Worm (Caenorhabditis elegans) whole organism, late embryonic: ENCODE data around the gene ZK287.1.

Experiments used
- ama-1 ChIP-seq: fragments of 150-350 bp; optimal IDR thresholded peaks from 2 replicates; lab custom pipeline; 2014
- ceh-9 ChIP-seq: sonication (generic microtip); optimal IDR thresholded peaks from 2 replicates; lab custom pipeline; 2016; ENCODE audit warnings: mild to moderate bottlenecking, missing genetic modification characterization, inconsistent platforms, missing compliant biosample characterization
- elt-2 ChIP-seq: sonication (generic microtip); optimal IDR thresholded peaks from 2 replicates; lab custom pipeline; 2016; ENCODE audit warnings: missing genetic modification reagents, missing genetic modification characterization, missing compliant biosample characterization
- ets-4 ChIP-seq: sonication (generic microtip); optimal IDR thresholded peaks from 2 replicates; lab custom pipeline; 2016; ENCODE audit warnings: missing genetic modification characterization, missing compliant biosample characterization
- fax-1 ChIP-seq: sonication (generic microtip); optimal IDR thresholded peaks from 2 replicates; lab custom pipeline; 2016; ENCODE audit warnings: missing genotype, missing genetic modification characterization, missing compliant biosample characterization
- hlh-30 ChIP-seq: sonication (generic microtip); optimal IDR thresholded peaks from 2 replicates; lab custom pipeline; 2017; ENCODE audit warnings: antibody characterized with exemption, missing genetic modification characterization, missing compliant biosample characterization; ENCODE audit not compliant: insufficient read depth
- hlh-6 ChIP-seq: sonication (generic microtip); optimal IDR thresholded peaks from 2 replicates; lab custom pipeline; 2016; ENCODE audit warnings: missing genotype, missing genetic modification characterization, missing compliant biosample characterization
- lin-11 ChIP-seq: fragments of 200-800 bp; sonication (Bioruptor generic); optimal IDR thresholded peaks from 2 replicates; lab custom pipeline; 2018; ENCODE audit warnings: mild to moderate bottlenecking, missing genetic modification characterization, missing compliant biosample characterization
- nfya-1 ChIP-seq: sonication (generic microtip); optimal IDR thresholded peaks from 2 replicates; lab custom pipeline; 2017; ENCODE audit warnings: missing genetic modification characterization, mild to moderate bottlenecking, missing compliant biosample characterization, antibody characterized with exemption, moderate library complexity
- pax-1 ChIP-seq: fragments of 150-350 bp; optimal IDR thresholded peaks from 2 replicates; lab custom pipeline; 2014; ENCODE audit warnings: missing biosample characterization, missing genetic modification characterization
- pha-4 ChIP-seq: fragments of 150-350 bp; optimal IDR thresholded peaks from 2 replicates; lab custom pipeline; 2018; ENCODE audit warnings: missing biosample characterization, missing genetic modification reagents, missing genetic modification characterization
- sdc-2 ChIP-seq: sonication (generic microtip); optimal IDR thresholded peaks from 2 replicates; lab custom pipeline; 2016; ENCODE audit warnings: missing genotype, missing genetic modification characterization, missing compliant biosample characterization
- tbx-2 ChIP-seq: sonication (generic microtip); optimal IDR thresholded peaks from 2 replicates; lab custom pipeline; 2016; ENCODE audit warnings: missing genetic modification characterization, missing compliant biosample characterization
- ttx-3 ChIP-seq: sonication (generic microtip); optimal IDR thresholded peaks from 2 replicates; lab custom pipeline; 2016; ENCODE audit warnings: missing genetic modification reagents, missing genetic modification characterization, missing compliant biosample characterization

ce11 chrV:9704399-9704798 is 37.9 kb downstream of the ZK287.1 start:
- TF ChIP-seq tbx-2 (tag; lab: Kevin White, UChicago) (no peak), pha-4 (tag; lab: Kevin White, UChicago) (no peak), ama-1 (lab: Kevin White, UChicago) (no peak), ceh-9 (tag; lab: Kevin White, UChicago) (no peak), nfya-1 (tag; lab: Kevin White, UChicago) (peak; percentile 43), elt-2 (tag; lab: Kevin White, UChicago) (no peak), ets-4 (tag; lab: Kevin White, UChicago) (no peak), hlh-6 (tag; lab: Kevin White, UChicago) (no peak), lin-11 (tag; lab: Kevin White, UChicago) (no peak), fax-1 (tag; lab: Kevin White, UChicago) (no peak), pax-1 (tag; lab: Kevin White, UChicago) (no peak), hlh-30 (tag; lab: Kevin White, UChicago) (no peak), ttx-3 (no peak), sdc-2 (tag; lab: Kevin White, UChicago) (no peak)
